Worm (Caenorhabditis elegans) whole organism, L4 larva: Measurements from ENCODE around the gene zig-12.

Experiments used
- D1046.2 ChIP-seq: fragments of 200-800 bp; sonication (Bioruptor generic); IDR thresholded peaks from 2 replicates; pipeline ENCODE4 v1.3.6; 2022; ENCODE audit warnings: missing genetic modification characterization, missing compliant biosample characterization
- F44E2.7 ChIP-seq: fragments of 200-800 bp; sonication (Bioruptor generic); IDR thresholded peaks from 2 replicates; pipeline ENCODE4 v2.1.2; 2022; ENCODE audit warnings: missing genetic modification characterization, missing compliant biosample characterization
- F49E8.2 ChIP-seq: sonication (generic microtip); optimal IDR thresholded peaks from 2 replicates; lab custom pipeline; 2016; ENCODE audit warnings: missing compliant biosample characterization, mild to moderate bottlenecking, missing genetic modification characterization, borderline replicate concordance
- Y105C5A.15 ChIP-seq: fragments of 200-800 bp; sonication (Bioruptor generic); IDR thresholded peaks from 2 replicates; pipeline ENCODE4 v1.3.6; 2022; ENCODE audit warnings: missing genetic modification characterization, missing compliant biosample characterization
- Y5F2A.4 ChIP-seq: fragments of 200-800 bp; sonication (Bioruptor generic); optimal IDR thresholded peaks from 2 replicates; lab custom pipeline; 2018; ENCODE audit warnings: mild to moderate bottlenecking, missing genetic modification characterization, missing compliant biosample characterization
- Y75B8A.6 ChIP-seq: fragments of 200-800 bp; sonication (Bioruptor generic); IDR thresholded peaks from 2 replicates; pipeline ENCODE4 v1.3.6; 2022; ENCODE audit warnings: missing genetic modification reagents, missing genetic modification characterization, missing compliant biosample characterization
- ZK337.2 ChIP-seq: fragments of 200-800 bp; sonication (Bioruptor generic); IDR thresholded peaks from 2 replicates; pipeline ENCODE4 v1.3.6; 2022; ENCODE audit warnings: missing genetic modification reagents, missing genetic modification characterization, missing compliant biosample characterization
- aha-1 ChIP-seq: fragments of 150-350 bp; peaks from one replicate; lab custom pipeline; 2014; ENCODE audit warnings: missing biosample characterization, missing genetic modification characterization
- aly-2 ChIP-seq: sonication (generic microtip); optimal IDR thresholded peaks from 2 replicates; lab custom pipeline; 2018; ENCODE audit warnings: missing biosample characterization, missing genetic modification characterization
- attf-4 ChIP-seq: sonication (generic microtip); optimal IDR thresholded peaks from 3 replicates; lab custom pipeline; 2017; ENCODE audit warnings: missing biosample characterization, missing genetic modification characterization
- ceh-32 ChIP-seq: sonication (generic microtip); optimal IDR thresholded peaks from 2 replicates; lab custom pipeline; 2016; ENCODE audit warnings: mild to moderate bottlenecking, missing genetic modification characterization, missing compliant biosample characterization; ENCODE audit not compliant: poor library complexity
- ceh-62 ChIP-seq: sonication (generic microtip); optimal IDR thresholded peaks from 2 replicates; lab custom pipeline; 2017; ENCODE audit warnings: missing biosample characterization, missing genetic modification characterization
- ceh-82 ChIP-seq: sonication (generic microtip); optimal IDR thresholded peaks from 2 replicates; lab custom pipeline; 2017; ENCODE audit warnings: missing biosample characterization, missing genetic modification characterization
- ctbp-1 ChIP-seq: fragments of 200-800 bp; sonication (Bioruptor generic); IDR thresholded peaks from 2 replicates; pipeline ENCODE4 v1.3.6; 2022; ENCODE audit warnings: missing genetic modification reagents, missing genetic modification characterization, missing compliant biosample characterization
- daf-16 ChIP-seq, 3 experiments: sonication (generic microtip); optimal IDR thresholded peaks; 2 replicates each; lab custom pipeline; 2016 to 2017; ENCODE audit warnings: missing genetic modification characterization in 3 of 3, missing genetic modification reagents in 3 of 3, mild to moderate bottlenecking in 2 of 3, missing compliant biosample characterization in 2 of 3, missing biosample characterization in 1 of 3, moderate library complexity in 1 of 3
- dmd-6 ChIP-seq: fragments of 200-800 bp; sonication (Bioruptor generic); IDR thresholded peaks from 2 replicates; pipeline ENCODE4 v1.3.6; 2022; ENCODE audit warnings: missing genetic modification reagents, missing genetic modification characterization, missing compliant biosample characterization
- dmd-8 ChIP-seq: fragments of 200-800 bp; sonication (Bioruptor generic); IDR thresholded peaks from 2 replicates; pipeline ENCODE4 v1.3.6; 2022; ENCODE audit warnings: missing genetic modification characterization, missing compliant biosample characterization
- dpl-1 ChIP-seq: fragments of 150-350 bp; optimal IDR thresholded peaks from 2 replicates; lab custom pipeline; 2014; ENCODE audit warnings: missing biosample characterization, missing genetic modification reagents, missing genetic modification characterization
- dve-1 ChIP-seq: sonication (generic microtip); optimal IDR thresholded peaks from 2 replicates; lab custom pipeline; 2017; ENCODE audit warnings: antibody characterized with exemption, mild to moderate bottlenecking, missing genetic modification characterization, missing compliant biosample characterization; ENCODE audit not compliant: insufficient read depth
- egl-27 ChIP-seq: sonication (generic microtip); optimal IDR thresholded peaks from 3 replicates; lab custom pipeline; 2017; ENCODE audit warnings: missing biosample characterization, missing genetic modification reagents, missing genetic modification characterization
- fos-1 ChIP-seq: fragments of 150-350 bp; optimal IDR thresholded peaks from 2 replicates; lab custom pipeline; 2014; ENCODE audit warnings: missing biosample characterization, missing genetic modification characterization
- hif-1 ChIP-seq, 2 experiments: sonication (generic microtip); optimal IDR thresholded peaks; 2 replicates each; lab custom pipeline; 2016 to 2017; ENCODE audit warnings: missing compliant biosample characterization in 2 of 2, missing genetic modification characterization in 2 of 2, missing genetic modification reagents in 2 of 2, missing genotype in 2 of 2, mild to moderate bottlenecking in 1 of 2
- hlh-11 ChIP-seq: fragments of 200-800 bp; sonication (Bioruptor generic); optimal IDR thresholded peaks from 2 replicates; lab custom pipeline; 2018; ENCODE audit warnings: mild to moderate bottlenecking, missing genetic modification characterization, missing compliant biosample characterization
- hlh-30 ChIP-seq: sonication (generic microtip); optimal IDR thresholded peaks from 2 replicates; lab custom pipeline; 2017; ENCODE audit warnings: antibody characterized with exemption, mild to moderate bottlenecking, missing genetic modification characterization, missing compliant biosample characterization; ENCODE audit not compliant: insufficient read depth
- hmg-1.1 ChIP-seq: fragments of 200-800 bp; sonication (Bioruptor generic); IDR thresholded peaks from 2 replicates; pipeline ENCODE4 v1.3.6; 2022; ENCODE audit warnings: missing genetic modification reagents, missing genetic modification characterization, missing compliant biosample characterization
- lin-29 ChIP-seq: fragments of 200-800 bp; sonication (Bioruptor generic); IDR thresholded peaks from 2 replicates; pipeline ENCODE4 v1.3.6; 2022; ENCODE audit warnings: missing genetic modification reagents, missing genetic modification characterization, missing compliant biosample characterization
- lin-38 ChIP-seq: fragments of 200-800 bp; sonication (Bioruptor generic); IDR thresholded peaks from 2 replicates; pipeline ENCODE4 v1.3.6; 2022; ENCODE audit warnings: missing genetic modification reagents, missing genetic modification characterization, missing compliant biosample characterization
- lir-3 ChIP-seq: sonication (generic microtip); optimal IDR thresholded peaks from 2 replicates; lab custom pipeline; 2016; ENCODE audit warnings: mild to moderate bottlenecking, missing genetic modification characterization, missing compliant biosample characterization
- mes-2 ChIP-seq: sonication (generic microtip); optimal IDR thresholded peaks from 2 replicates; lab custom pipeline; 2016; ENCODE audit warnings: missing genotype, mild to moderate bottlenecking, missing genetic modification characterization, missing compliant biosample characterization; ENCODE audit not compliant: poor library complexity, severe bottlenecking
- mxl-2 ChIP-seq: fragments of 200-800 bp; sonication (Bioruptor generic); conservative IDR thresholded peaks from 2 replicates; pipeline ENCODE4 v1.3.6; 2022; ENCODE audit warnings: missing genetic modification reagents, missing genetic modification characterization, missing compliant biosample characterization
- nhr-10 ChIP-seq: fragments of 150-350 bp; optimal IDR thresholded peaks from 2 replicates; lab custom pipeline; 2014; ENCODE audit warnings: missing biosample characterization, missing genetic modification characterization
- nhr-11 ChIP-seq: fragments of 150-350 bp; optimal IDR thresholded peaks from 2 replicates; lab custom pipeline; 2014; ENCODE audit warnings: missing biosample characterization, missing genetic modification characterization
- nhr-25 ChIP-seq: sonication (generic microtip); optimal IDR thresholded peaks from 2 replicates; lab custom pipeline; 2017; ENCODE audit warnings: missing genetic modification characterization, mild to moderate bottlenecking, missing compliant biosample characterization, antibody characterized with exemption, moderate library complexity, borderline replicate concordance; ENCODE audit not compliant: insufficient read depth
- nhr-28 ChIP-seq: fragments of 150-350 bp; optimal IDR thresholded peaks from 2 replicates; lab custom pipeline; 2014; ENCODE audit warnings: missing biosample characterization, missing genetic modification characterization
- nhr-41 ChIP-seq: fragments of 200-800 bp; sonication (Bioruptor generic); IDR thresholded peaks from 2 replicates; pipeline ENCODE4 v1.3.6; 2022; ENCODE audit warnings: missing genetic modification reagents, missing genetic modification characterization, missing compliant biosample characterization
- nhr-48 ChIP-seq: sonication (generic microtip); optimal IDR thresholded peaks from 2 replicates; lab custom pipeline; 2016; ENCODE audit warnings: mild to moderate bottlenecking, missing genetic modification characterization, missing compliant biosample characterization
- nhr-6 ChIP-seq: fragments of 150-350 bp; optimal IDR thresholded peaks from 2 replicates; lab custom pipeline; 2014; ENCODE audit warnings: missing biosample characterization, missing genetic modification characterization
- nhr-76 ChIP-seq: fragments of 150-350 bp; optimal IDR thresholded peaks from 2 replicates; lab custom pipeline; 2014; ENCODE audit warnings: missing biosample characterization, missing genetic modification characterization
- pha-4 ChIP-seq, 2 experiments: fragments of 150-350 bp in 1 of 2; fragments of 200-800 bp in 1 of 2; sonication (Bioruptor generic) in 1 of 2; IDR thresholded peaks in 1 of 2; optimal IDR thresholded peaks in 1 of 2; 2 replicates each; pipeline versions ENCODE4 v1.3.6 to Lab custom; 2014 to 2022; ENCODE audit warnings: missing genetic modification characterization in 2 of 2, missing genetic modification reagents in 2 of 2, missing biosample characterization in 1 of 2, missing compliant biosample characterization in 1 of 2
- sdz-12 ChIP-seq: fragments of 200-800 bp; sonication (Bioruptor generic); optimal IDR thresholded peaks from 2 replicates; lab custom pipeline; 2018; ENCODE audit warnings: mild to moderate bottlenecking, missing genetic modification characterization, missing compliant biosample characterization
- set-16 ChIP-seq: fragments of 200-800 bp; sonication (Bioruptor generic); IDR thresholded peaks from 2 replicates; pipeline ENCODE4 v1.3.6; 2022; ENCODE audit warnings: missing genetic modification reagents, missing genetic modification characterization, missing compliant biosample characterization
- skn-1 ChIP-seq: fragments of 150-350 bp; optimal IDR thresholded peaks from 2 replicates; lab custom pipeline; 2014; ENCODE audit warnings: missing biosample characterization, missing genetic modification characterization
- spr-1 ChIP-seq: sonication (generic microtip); optimal IDR thresholded peaks from 2 replicates; lab custom pipeline; 2016; ENCODE audit warnings: mild to moderate bottlenecking, missing genetic modification characterization, missing compliant biosample characterization
- tag-97 ChIP-seq: fragments of 200-800 bp; sonication (Bioruptor generic); IDR thresholded peaks from 2 replicates; pipeline ENCODE4 v1.3.6; 2022; ENCODE audit warnings: missing genetic modification characterization, missing compliant biosample characterization
- tra-1 ChIP-seq: fragments of 200-800 bp; sonication (Bioruptor generic); IDR thresholded peaks from 2 replicates; pipeline ENCODE4 v1.3.6; 2022; ENCODE audit warnings: missing genetic modification reagents, missing genetic modification characterization, missing compliant biosample characterization
- unc-39 ChIP-seq: sonication (generic microtip); optimal IDR thresholded peaks from 2 replicates; lab custom pipeline; 2017; ENCODE audit warnings: missing biosample characterization, missing genetic modification characterization
- zfp-2 ChIP-seq: sonication (generic microtip); optimal IDR thresholded peaks from 2 replicates; lab custom pipeline; 2016; ENCODE audit warnings: mild to moderate bottlenecking, missing genetic modification characterization, missing compliant biosample characterization
- zip-11 ChIP-seq: fragments of 200-800 bp; sonication (Bioruptor generic); IDR thresholded peaks from 2 replicates; pipeline ENCODE4 v1.3.6; 2022; ENCODE audit warnings: missing genetic modification characterization, missing compliant biosample characterization
- zip-2 ChIP-seq: fragments of 150-350 bp; optimal IDR thresholded peaks from 2 replicates; lab custom pipeline; 2014; ENCODE audit warnings: missing biosample characterization, missing genetic modification characterization
- ztf-7 ChIP-seq: fragments of 150-350 bp; optimal IDR thresholded peaks from 2 replicates; lab custom pipeline; 2014; ENCODE audit warnings: missing biosample characterization, missing genetic modification characterization

zig-12 gene

DNA sequence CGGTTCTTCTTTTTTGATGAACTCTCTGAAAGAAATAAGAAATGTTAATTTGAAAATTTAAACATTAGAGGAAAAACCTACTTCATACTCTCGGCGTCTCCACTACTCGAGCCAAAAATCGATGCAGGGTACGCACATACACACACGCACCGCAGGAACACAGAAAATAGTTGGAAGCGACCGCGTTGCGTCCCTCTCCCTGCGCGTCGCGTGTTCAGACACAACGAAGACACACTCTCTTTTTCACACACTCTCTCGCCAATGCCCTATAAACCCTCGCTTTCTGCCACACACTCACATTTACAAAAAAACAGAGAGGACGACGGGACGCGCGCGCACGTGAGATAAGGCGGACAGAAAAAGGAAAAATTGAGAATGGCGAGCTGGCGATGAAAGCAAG, 47.2 kb downstream of the zig-12 start, which contains the start of gene R04E5.9 (continued):
- no peak for TF ChIP-seq unc-39
- peak; percentile 92 for TF ChIP-seq nhr-11
- TF ChIP-seq nhr-28 (tag; lab: Kevin White, UChicago), result peak; percentile 94
- TF ChIP-seq nhr-41, result peak; percentile 66; the same call in 1 of the 2 replicates
- peak; percentile 95 for TF ChIP-seq dmd-6
- no peak for TF ChIP-seq aly-2 (tag; lab: Kevin White, UChicago)
- no peak for TF ChIP-seq skn-1
- peak; percentile 21 for TF ChIP-seq nhr-10 (tag; lab: Kevin White, UChicago)
- TF ChIP-seq lin-29 (GFP tag; lab: Robert Waterston, UW), result no peak
- TF ChIP-seq sdz-12 (GFP tag; lab: Kevin White, UChicago), result no peak
- peak; percentile 89 for TF ChIP-seq tra-1 (GFP tag; lab: Robert Waterston, UW)
- TF ChIP-seq ZK337.2 (GFP tag; lab: Robert Waterston, UW), result no peak
- peak; percentile 7 to 46 for TF ChIP-seq daf-16 (GFP tag; optimal IDR thresholded peaks at IDR 0.05; lab: Kevin White, UChicago)
- peak; percentile 85 for TF ChIP-seq daf-16 (tag; optimal IDR thresholded peaks at IDR 0.05; lab: Kevin White, UChicago)
- peak; percentile 70 for TF ChIP-seq set-16 (GFP tag; lab: Robert Waterston, UW)
- TF ChIP-seq nhr-48 (tag; lab: Kevin White, UChicago), result peak; percentile 81
- TF ChIP-seq nhr-25 (tag; lab: Kevin White, UChicago), result peak; percentile 74
- TF ChIP-seq lin-38 (GFP tag; lab: Robert Waterston, UW), result peak; percentile 57; the same call in 1 of the 2 replicates
- TF ChIP-seq D1046.2 (GFP tag; lab: Robert Waterston, UW), result peak; percentile 65; the same call in 1 of the 2 replicates
- 0 out of 2 replicates have a peak, but pooled peaks have one; percentile 32 for TF ChIP-seq mxl-2 (GFP tag; lab: Robert Waterston, UW)
- TF ChIP-seq nhr-6 (tag; lab: Kevin White, UChicago), result peak; percentile 5
- TF ChIP-seq aha-1, result peak; percentile 100
- no peak for TF ChIP-seq tag-97 (GFP tag; lab: Robert Waterston, UW)
- no peak for TF ChIP-seq zip-2 (tag; lab: Kevin White, UChicago)
- 0 out of 2 replicates have a peak, but pooled peaks have one; percentile 42 for TF ChIP-seq Y105C5A.15 (GFP tag; lab: Robert Waterston, UW)
- no peak for TF ChIP-seq dmd-8 (GFP tag; lab: Robert Waterston, UW)
- TF ChIP-seq attf-4 (tag; lab: Kevin White, UChicago), result no peak
- TF ChIP-seq ceh-62 (tag; lab: Kevin White, UChicago), result no peak
- no peak for TF ChIP-seq egl-27
- TF ChIP-seq F49E8.2 (tag; lab: Kevin White, UChicago), result no peak
- no peak for TF ChIP-seq ceh-82
- peak; percentile 49 for TF ChIP-seq dpl-1 (GFP tag; lab: Kevin White, UChicago)
- no peak for TF ChIP-seq F44E2.7 (GFP tag; lab: Robert Waterston, UW)
- TF ChIP-seq hmg-1.1, result peak; percentile 89
- TF ChIP-seq zfp-2, result no peak
- TF ChIP-seq fos-1 (tag; lab: Kevin White, UChicago), result no peak
- peak; percentile 93 for TF ChIP-seq dve-1

DNA sequence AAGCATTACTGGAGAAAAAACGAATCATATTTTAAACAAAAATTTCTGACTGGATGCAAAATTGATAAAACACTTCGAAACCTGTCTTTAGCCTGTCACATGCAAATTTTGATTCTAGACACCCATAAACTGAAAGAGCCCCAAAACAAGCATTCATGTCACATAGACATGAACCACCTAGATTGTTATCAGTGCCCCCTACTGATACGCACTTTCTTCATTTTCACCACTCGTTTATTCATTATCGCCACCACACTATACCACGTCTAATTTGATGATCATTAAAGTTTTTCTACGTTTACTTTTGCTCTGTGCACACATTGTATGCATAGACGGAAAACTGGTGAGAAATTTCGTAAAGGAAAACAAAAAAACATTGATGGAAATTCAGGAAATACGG, 48.2 kb downstream of the zig-12 start, which contains the start of gene cnnm-2:
TSS of gene cnnm-2 (plus strand) at position 190 of the 400 bp plus-strand sequence.
- TF ChIP-seq pha-4 (GFP tag; IDR thresholded peaks at IDR 0.05; lab: Robert Waterston, UW) (no peak), pha-4 (tag; optimal IDR thresholded peaks at IDR 0.05; lab: Kevin White, UChicago) (no peak), zip-11 (GFP tag; lab: Robert Waterston, UW) (no peak), nhr-25 (tag; lab: Kevin White, UChicago) (no peak), ZK337.2 (GFP tag; lab: Robert Waterston, UW) (no peak), spr-1 (tag; lab: Kevin White, UChicago) (no peak), lir-3 (tag; lab: Kevin White, UChicago) (no peak), Y75B8A.6 (GFP tag; lab: Robert Waterston, UW) (no peak), dmd-8 (GFP tag; lab: Robert Waterston, UW) (no peak), F49E8.2 (tag; lab: Kevin White, UChicago) (no peak), set-16 (GFP tag; lab: Robert Waterston, UW) (no peak), mes-2 (tag; lab: Kevin White, UChicago) (peak; percentile 33), nhr-10 (tag; lab: Kevin White, UChicago) (no peak), ceh-32 (tag; lab: Kevin White, UChicago) (no peak), hlh-30 (tag; lab: Kevin White, UChicago) (peak; percentile 15), Y5F2A.4 (no peak), ztf-7 (tag; lab: Kevin White, UChicago) (no peak), ceh-62 (tag; lab: Kevin White, UChicago) (no peak), hlh-11 (tag; lab: Kevin White, UChicago) (peak; percentile 68), nhr-76 (tag; lab: Kevin White, UChicago) (no peak), hif-1 (tag; optimal IDR thresholded peaks at IDR 0.05; lab: Kevin White, UChicago) (no peak), ctbp-1 (GFP tag; lab: Robert Waterston, UW) (no peak)
